Worm (Caenorhabditis elegans): ENCODE measurements around the gene dpf-5.

ce11 chrIV:4781123-4781522, 25.3 kb downstream of the dpf-5 start:
- TF ChIP-seq aly-2 (tag; optimal IDR thresholded peaks at IDR 0.05), result no peak
- no peak for TF ChIP-seq fkh-2 (tag; optimal IDR thresholded peaks at IDR 0.05)
- no peak for TF ChIP-seq fos-1 (tag; optimal IDR thresholded peaks at IDR 0.05)
